Worm (Caenorhabditis elegans): Measurements from ENCODE around the gene btb-18.

DNA sequence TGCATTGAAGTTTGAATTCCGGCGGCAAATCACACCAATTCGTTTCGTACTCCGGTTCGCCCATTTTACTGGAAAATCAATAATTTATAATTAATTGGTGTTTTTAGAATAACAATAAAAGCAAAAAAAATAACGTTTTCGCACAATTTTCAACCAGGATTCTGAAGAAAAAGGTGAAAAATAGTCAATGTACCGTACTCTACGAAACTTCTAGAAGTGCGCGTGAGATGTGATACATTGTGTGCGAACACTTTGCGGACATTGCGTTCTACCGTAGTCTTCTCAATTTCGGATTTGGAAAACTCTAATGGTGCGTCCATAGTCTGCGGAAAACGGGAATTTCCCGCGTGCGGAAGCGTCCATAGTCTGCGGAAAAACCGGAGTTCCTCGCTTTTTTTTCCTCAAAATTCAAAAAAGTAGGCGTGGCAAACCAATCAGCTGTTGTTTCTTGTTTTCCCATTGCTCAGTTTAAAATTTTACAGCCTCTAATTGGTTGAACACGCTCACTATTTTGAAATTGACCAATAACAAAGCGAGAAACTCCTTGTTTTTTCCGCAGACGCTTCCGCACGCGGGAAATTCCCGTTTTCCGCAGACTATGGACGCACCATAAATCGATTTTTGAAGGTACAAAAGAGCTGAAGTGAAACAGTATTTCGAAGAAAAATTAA, 50.1 kb downstream of the btb-18 start, which contains the start of the genes F14D2.14 and bath-29:
- no peak for TF ChIP-seq nhr-6 (tag; optimal IDR thresholded peaks at IDR 0.05)
- no peak for TF ChIP-seq blmp-1 (tag; optimal IDR thresholded peaks at IDR 0.05; ENCODE audit: insufficient read depth)
- no peak for TF ChIP-seq snpc-4 (tag; optimal IDR thresholded peaks at IDR 0.05)
- no peak for TF ChIP-seq mdl-1 (tag; optimal IDR thresholded peaks at IDR 0.05)
- no peak for TF ChIP-seq lin-39 (tag; optimal IDR thresholded peaks at IDR 0.05)
- no peak for TF ChIP-seq unc-39 (tag; optimal IDR thresholded peaks at IDR 0.05)
- TF ChIP-seq unc-62 (GFP tag; optimal IDR thresholded peaks at IDR 0.05) = no peak
- TF ChIP-seq ceh-82 (tag; optimal IDR thresholded peaks at IDR 0.05) = no peak
- no peak for TF ChIP-seq ztf-4 (tag; optimal IDR thresholded peaks at IDR 0.05)
- TF ChIP-seq nhr-25 (tag; optimal IDR thresholded peaks at IDR 0.05) = no peak

Data from whole organism, L2 larva.